Worm (Caenorhabditis elegans) whole organism, young adult: ENCODE measurements around the gene srab-7.

ENCODE experiments used
- B0019.2 ChIP-seq: fragments of 200-800 bp; sonication (Bioruptor generic); conservative IDR thresholded peaks from 2 replicates; pipeline ENCODE4 v1.3.6; 2022; ENCODE audit warnings: missing genetic modification reagents, missing genetic modification characterization, missing compliant biosample characterization
- B0035.1 ChIP-seq: sonication (generic microtip); optimal IDR thresholded peaks from 2 replicates; lab custom pipeline; 2016; ENCODE audit warnings: missing genetic modification characterization, mild to moderate bottlenecking, missing compliant biosample characterization, missing genotype, missing genetic modification reagents
- B0336.3 ChIP-seq: fragments of 200-800 bp; sonication (Bioruptor generic); IDR thresholded peaks from 2 replicates; pipeline ENCODE4 v1.3.6; 2022; ENCODE audit warnings: missing genetic modification characterization, missing compliant biosample characterization
- D2030.7 ChIP-seq: fragments of 200-800 bp; sonication (Bioruptor generic); IDR thresholded peaks from 2 replicates; pipeline ENCODE4 v1.3.6; 2022; ENCODE audit warnings: missing genetic modification reagents, missing genetic modification characterization, missing compliant biosample characterization
- F57C9.4 ChIP-seq: sonication (generic microtip); optimal IDR thresholded peaks from 2 replicates; lab custom pipeline; 2017; ENCODE audit warnings: mild to moderate bottlenecking, missing genetic modification characterization, missing compliant biosample characterization
- K11D2.4 ChIP-seq: fragments of 200-800 bp; sonication (Bioruptor generic); IDR thresholded peaks from 2 replicates; pipeline ENCODE4 v1.3.6; 2022; ENCODE audit warnings: missing genetic modification reagents, missing genetic modification characterization, missing compliant biosample characterization
- T07F8.4 ChIP-seq: sonication (generic microtip); optimal IDR thresholded peaks from 2 replicates; lab custom pipeline; 2016; ENCODE audit warnings: mild to moderate bottlenecking, missing genetic modification characterization, moderate library complexity, missing compliant biosample characterization
- Y56A3A.18 ChIP-seq: fragments of 200-800 bp; sonication (Bioruptor generic); IDR thresholded peaks from 2 replicates; pipeline ENCODE4 v1.3.6; 2022; ENCODE audit warnings: missing genetic modification reagents, missing genetic modification characterization, missing compliant biosample characterization
- Y79H2A.3 ChIP-seq: fragments of 200-800 bp; sonication (Bioruptor generic); conservative IDR thresholded peaks from 2 replicates; pipeline ENCODE4 v1.3.6; 2022; ENCODE audit warnings: missing genetic modification reagents, missing genetic modification characterization, missing compliant biosample characterization
- aptf-3 ChIP-seq: fragments of 200-800 bp; sonication (Bioruptor generic); IDR thresholded peaks from 2 replicates; pipeline ENCODE4 v1.3.6; 2022; ENCODE audit warnings: missing genetic modification characterization, missing compliant biosample characterization
- atf-7 ChIP-seq: sonication (generic microtip); optimal IDR thresholded peaks from 2 replicates; lab custom pipeline; 2017; ENCODE audit warnings: mild to moderate bottlenecking, missing genetic modification characterization, missing compliant biosample characterization
- athp-1 ChIP-seq: sonication (generic microtip); optimal IDR thresholded peaks from 2 replicates; lab custom pipeline; 2017; ENCODE audit warnings: mild to moderate bottlenecking, missing genetic modification characterization, missing compliant biosample characterization
- attf-5 ChIP-seq: fragments of 200-800 bp; sonication (Bioruptor generic); optimal IDR thresholded peaks from 2 replicates; lab custom pipeline; 2018; ENCODE audit warnings: mild to moderate bottlenecking, missing genetic modification characterization, missing compliant biosample characterization
- bed-1 ChIP-seq: fragments of 200-800 bp; sonication (Bioruptor generic); IDR thresholded peaks from 2 replicates; pipeline ENCODE4 v1.3.6; 2022; ENCODE audit warnings: missing genetic modification reagents, missing genetic modification characterization, missing compliant biosample characterization
- bed-2 ChIP-seq: fragments of 200-800 bp; sonication (Bioruptor generic); IDR thresholded peaks from 2 replicates; pipeline ENCODE4 v1.3.6; 2022; ENCODE audit warnings: missing genetic modification reagents, missing genetic modification characterization, missing compliant biosample characterization
- cebp-2 ChIP-seq: fragments of 200-800 bp; sonication (Bioruptor generic); IDR thresholded peaks from 2 replicates; pipeline ENCODE4 v1.3.6; 2022; ENCODE audit warnings: missing genetic modification characterization, missing compliant biosample characterization
- dox-1 ChIP-seq: fragments of 200-800 bp; sonication (Bioruptor generic); IDR thresholded peaks from 2 replicates; pipeline ENCODE4 v1.3.6; 2022; ENCODE audit warnings: missing genetic modification reagents, missing genetic modification characterization, missing compliant biosample characterization
- egrh-3 ChIP-seq: fragments of 200-800 bp; sonication (Bioruptor generic); IDR thresholded peaks from 2 replicates; pipeline ENCODE4 v1.3.6; 2022; ENCODE audit warnings: missing genetic modification reagents, missing genetic modification characterization, missing compliant biosample characterization
- gei-17 ChIP-seq: fragments of 200-800 bp; sonication (Bioruptor generic); optimal IDR thresholded peaks from 2 replicates; lab custom pipeline; 2018; ENCODE audit warnings: mild to moderate bottlenecking, missing genetic modification characterization, missing compliant biosample characterization
- hlh-26 ChIP-seq: fragments of 200-800 bp; sonication (Bioruptor generic); conservative IDR thresholded peaks from 2 replicates; pipeline ENCODE4 v1.3.6; 2022; ENCODE audit warnings: missing genetic modification reagents, missing genetic modification characterization, missing compliant biosample characterization
- hmg-1.2 ChIP-seq: fragments of 200-800 bp; sonication (Bioruptor generic); IDR thresholded peaks from 2 replicates; pipeline ENCODE4 v1.3.6; 2022; ENCODE audit warnings: missing genetic modification reagents, missing genetic modification characterization, missing compliant biosample characterization
- hmg-20 ChIP-seq: fragments of 200-800 bp; sonication (Bioruptor generic); IDR thresholded peaks from 2 replicates; pipeline ENCODE4 v1.3.6; 2022; ENCODE audit warnings: missing genetic modification reagents, missing genetic modification characterization, missing compliant biosample characterization
- hsf-1 ChIP-seq: fragments of 200-800 bp; sonication (Bioruptor generic); IDR thresholded peaks from 2 replicates; pipeline ENCODE4 v1.3.6; 2022; ENCODE audit warnings: missing genetic modification reagents, missing genetic modification characterization, missing compliant biosample characterization
- let-526 ChIP-seq: fragments of 200-800 bp; sonication (Bioruptor generic); IDR thresholded peaks from 2 replicates; pipeline ENCODE4 v1.3.6; 2022; ENCODE audit warnings: missing genetic modification reagents, missing genetic modification characterization, missing compliant biosample characterization
- mcd-1 ChIP-seq: fragments of 200-800 bp; sonication (Bioruptor generic); IDR thresholded peaks from 2 replicates; pipeline ENCODE4 v1.3.6; 2022; ENCODE audit warnings: missing genetic modification reagents, missing genetic modification characterization, missing compliant biosample characterization
- rpc-1 ChIP-seq, 2 experiments: fragments of 150-350 bp in 1 of 2; sonication (generic microtip) in 1 of 2; optimal IDR thresholded peaks; 2 replicates each; lab custom pipeline; 2014 to 2018; ENCODE audit warnings: missing biosample characterization in 1 of 2, missing genetic modification characterization in 1 of 2, missing genetic modification reagents in 1 of 2, missing genotype in 1 of 2
- sdz-38 ChIP-seq: sonication (generic microtip); optimal IDR thresholded peaks from 2 replicates; lab custom pipeline; 2016; ENCODE audit warnings: missing genotype, missing genetic modification characterization, missing compliant biosample characterization
- snpc-3.4 ChIP-seq: sonication (generic microtip); optimal IDR thresholded peaks from 2 replicates; lab custom pipeline; 2017; ENCODE audit warnings: missing genetic modification characterization, mild to moderate bottlenecking, missing compliant biosample characterization, antibody characterized with exemption, moderate library complexity, missing genotype, missing genetic modification reagents
- snpc-4 ChIP-seq, 5 experiments: fragments of 150-350 bp in 1 of 5; sonication (generic microtip) in 4 of 5; optimal IDR thresholded peaks; 2 replicates each; lab custom pipeline; 2014 to 2018; ENCODE audit warnings: missing genetic modification characterization in 5 of 5, missing biosample characterization in 3 of 5, antibody characterized with exemption in 2 of 5, mild to moderate bottlenecking in 2 of 5, missing compliant biosample characterization in 2 of 5, missing genotype in 2 of 5, moderate library complexity in 2 of 5, missing genetic modification reagents in 1 of 5
- tlf-1 ChIP-seq: fragments of 200-800 bp; sonication (Bioruptor generic); optimal IDR thresholded peaks from 2 replicates; lab custom pipeline; 2018; ENCODE audit warnings: mild to moderate bottlenecking, missing genetic modification characterization, missing compliant biosample characterization
- unc-62 ChIP-seq: fragments of 150-350 bp; optimal IDR thresholded peaks from 2 replicates; lab custom pipeline; 2014; ENCODE audit warnings: missing biosample characterization, missing genetic modification reagents, missing genetic modification characterization
- xnd-1 ChIP-seq: sonication (generic microtip); optimal IDR thresholded peaks from 2 replicates; lab custom pipeline; 2016; ENCODE audit warnings: missing genotype, missing genetic modification reagents, missing genetic modification characterization, missing compliant biosample characterization
- zfh-2 ChIP-seq: fragments of 200-800 bp; sonication (Bioruptor generic); conservative IDR thresholded peaks from 2 replicates; pipeline ENCODE4 v1.3.6; 2022; ENCODE audit warnings: missing genetic modification reagents, missing genetic modification characterization, missing compliant biosample characterization
- ztf-26 ChIP-seq: sonication (generic microtip); optimal IDR thresholded peaks from 2 replicates; lab custom pipeline; 2017; ENCODE audit warnings: missing genetic modification characterization, missing compliant biosample characterization
- ztf-28 ChIP-seq: fragments of 200-800 bp; sonication (Bioruptor generic); IDR thresholded peaks from 2 replicates; pipeline ENCODE4 v1.3.6; 2022; ENCODE audit warnings: missing genetic modification reagents, missing genetic modification characterization, missing compliant biosample characterization

The srab-7 gene

DNA sequence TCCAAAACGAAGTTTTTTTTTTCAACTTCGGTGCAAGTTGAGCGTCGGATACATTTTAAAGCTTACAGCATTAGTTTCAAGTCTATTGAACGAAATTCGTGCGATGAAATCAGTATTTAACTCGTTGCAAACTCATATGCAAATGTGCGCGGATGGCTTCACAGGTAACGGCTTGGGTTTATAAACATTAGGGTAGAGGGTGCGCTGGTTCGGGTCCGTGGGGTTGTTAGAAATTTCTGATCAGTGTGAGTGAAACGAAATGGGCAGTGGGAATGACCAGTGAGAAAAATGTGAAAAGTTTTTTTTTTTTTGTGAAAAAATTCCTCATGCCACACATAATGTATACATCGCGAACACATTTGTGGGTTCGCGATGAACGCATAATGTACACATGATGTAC lies 8.2 kb upstream of the srab-7 start (continued):
- TF ChIP-seq dox-1 (GFP tag; lab: Robert Waterston, UW) (peak; percentile 59; the same call in 1 of the 2 replicates), snpc-3.4 (tag; lab: Kevin White, UChicago) (peak; percentile 1), tlf-1 (no peak), bed-2 (GFP tag; lab: Robert Waterston, UW) (no peak), athp-1 (tag; lab: Kevin White, UChicago) (peak; percentile 48), Y79H2A.3 (GFP tag; lab: Robert Waterston, UW) (no peak), rpc-1 (optimal IDR thresholded peaks at IDR 0.05; lab: Kevin White, UChicago) (peak; percentile 71), rpc-1 (tag; optimal IDR thresholded peaks at IDR 0.05; lab: Kevin White, UChicago) (peak; percentile 95), atf-7 (no peak), ztf-28 (GFP tag; lab: Robert Waterston, UW) (0 out of 2 replicates have a peak, but pooled peaks have one; percentile 35), bed-1 (0 out of 2 replicates have a peak, but pooled peaks have one; percentile 58), B0019.2 (GFP tag; lab: Robert Waterston, UW) (no peak), T07F8.4 (peak; percentile 47), xnd-1 (tag; lab: Kevin White, UChicago) (peak; percentile 5), aptf-3 (GFP tag; lab: Robert Waterston, UW) (peak; percentile 74; the same call in 1 of the 2 replicates), hmg-1.2 (GFP tag; lab: Robert Waterston, UW) (0 out of 2 replicates have a peak, but pooled peaks have one; percentile 41), mcd-1 (GFP tag; lab: Robert Waterston, UW) (0 out of 2 replicates have a peak, but pooled peaks have one; percentile 21), attf-5 (GFP tag; lab: Kevin White, UChicago) (peak; percentile 29)

DNA sequence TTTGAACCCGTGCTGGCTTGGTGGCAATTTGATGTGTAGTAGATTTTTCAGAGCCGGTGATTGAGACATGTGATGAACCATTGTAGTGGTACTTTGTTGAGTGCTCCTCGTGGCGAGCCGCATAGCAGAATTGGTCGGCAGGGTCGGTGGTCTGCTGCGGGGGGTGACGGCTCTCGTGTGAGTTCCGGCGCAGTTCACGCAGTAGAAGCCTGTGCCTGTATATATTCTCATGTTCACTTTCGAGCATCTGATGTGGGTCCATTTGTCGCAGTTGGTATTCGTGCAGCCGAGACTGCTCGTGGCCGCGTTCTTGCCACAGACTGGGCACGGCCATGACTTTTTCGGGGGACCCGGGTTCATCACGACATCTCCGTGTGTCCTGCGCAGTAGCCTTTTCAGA lies 7.3 kb upstream of the srab-7 start:
- TF ChIP-seq F57C9.4, result no peak
- TF ChIP-seq hsf-1 (GFP tag; lab: Robert Waterston, UW), result no peak
- TF ChIP-seq zfh-2 (GFP tag; lab: Robert Waterston, UW), result peak; percentile 67
- no peak for TF ChIP-seq snpc-4 (GFP tag; optimal IDR thresholded peaks at IDR 0.05; lab: Kevin White, UChicago)
- TF ChIP-seq snpc-4 (tag; optimal IDR thresholded peaks at IDR 0.05; lab: Kevin White, UChicago), result no peak
- no peak for TF ChIP-seq hmg-20 (GFP tag; lab: Robert Waterston, UW)
- no peak for TF ChIP-seq unc-62 (GFP tag; lab: Kevin White, UChicago)

DNA sequence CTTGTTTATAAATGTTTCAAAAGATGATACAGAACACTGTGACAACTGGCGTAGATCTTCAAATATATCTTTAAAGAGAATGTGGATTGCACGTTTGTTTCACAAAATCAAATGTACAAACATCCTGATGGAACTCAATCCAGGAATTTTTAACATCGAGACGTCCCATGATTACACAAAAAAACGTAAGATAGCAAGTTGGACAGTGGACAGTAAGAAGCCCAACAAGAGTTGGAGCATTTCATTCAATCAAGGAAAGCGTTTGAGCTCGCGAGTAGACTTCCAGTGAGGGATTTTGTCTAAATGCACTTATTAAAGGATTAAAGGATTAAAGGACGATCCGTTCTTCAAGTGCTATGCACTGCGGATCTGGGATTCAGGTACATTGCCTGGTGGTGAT lies 4.3 kb upstream of the srab-7 start, which contains the start of gene C36C5.12:
C36C5.12 (minus strand) TSS at position 101 of the 400 bp plus-strand sequence.
- TF ChIP-seq ztf-26 (tag; lab: Kevin White, UChicago) (no peak), athp-1 (tag; lab: Kevin White, UChicago) (no peak), sdz-38 (tag; lab: Kevin White, UChicago) (no peak), let-526 (GFP tag; lab: Robert Waterston, UW) (no peak), hlh-26 (GFP tag; lab: Robert Waterston, UW) (no peak), Y56A3A.18 (GFP tag; lab: Robert Waterston, UW) (no peak)

DNA sequence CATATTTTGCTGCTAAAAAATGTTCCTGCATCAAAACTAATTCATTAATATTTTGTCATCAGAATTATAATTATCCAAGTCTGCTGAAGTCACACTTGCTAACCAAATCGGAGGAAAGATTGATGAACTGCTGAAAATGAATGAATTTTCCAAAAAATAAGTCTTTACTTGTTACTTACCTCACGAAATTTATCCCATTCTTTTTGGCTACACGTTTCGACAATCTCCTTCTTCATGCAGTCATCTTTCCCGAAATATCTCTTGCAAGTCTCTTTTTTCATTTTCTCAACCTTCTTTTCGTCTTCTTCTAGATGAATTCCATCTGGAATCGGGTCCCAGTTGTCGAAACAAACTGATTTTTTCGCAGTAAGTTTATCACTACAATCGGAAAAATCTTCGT lies 3.4 kb upstream of the srab-7 start:
- TF ChIP-seq K11D2.4 (GFP tag; lab: Robert Waterston, UW), result no peak
- no peak for TF ChIP-seq D2030.7 (GFP tag; lab: Robert Waterston, UW)
- TF ChIP-seq B0035.1 (tag; lab: Kevin White, UChicago), result no peak
- no peak for TF ChIP-seq B0336.3 (GFP tag; lab: Robert Waterston, UW)
- no peak for TF ChIP-seq gei-17 (GFP tag; lab: Kevin White, UChicago)
- TF ChIP-seq egrh-3 (GFP tag; lab: Robert Waterston, UW), result no peak
- TF ChIP-seq cebp-2 (GFP tag; lab: Robert Waterston, UW), result no peak
- TF ChIP-seq, all 124 proteins: peak for 0
